Worm (Caenorhabditis elegans): ENCODE measurements around the gene dod-3.

Gene dod-3

ce11 chrV:2740228-2740627 lies 9.3 kb upstream of the dod-3 start, which contains the start of gene srg-61:
TSS of gene srg-61 (minus strand) at chrV:2740328.
- TF ChIP-seq fkh-10 (GFP tag; optimal IDR thresholded peaks at IDR 0.05) (no peak), tbx-2 (tag; optimal IDR thresholded peaks at IDR 0.05) (no peak), ceh-9 (tag; optimal IDR thresholded peaks at IDR 0.05) (no peak), egl-5 (tag; optimal IDR thresholded peaks at IDR 0.05) (no peak), aly-2 (tag; optimal IDR thresholded peaks at IDR 0.05) (no peak), nfya-1 (tag; optimal IDR thresholded peaks at IDR 0.05; ENCODE audit: insufficient read depth) (no peak), nhr-237 (tag; optimal IDR thresholded peaks at IDR 0.05) (no peak), nhr-76 (tag; optimal IDR thresholded peaks at IDR 0.05) (no peak), nhr-43 (tag; optimal IDR thresholded peaks at IDR 0.05; ENCODE audit: poor library complexity, severe bottlenecking) (no peak), nhr-77 (tag; optimal IDR thresholded peaks at IDR 0.05) (no peak), elt-3 (tag; optimal IDR thresholded peaks at IDR 0.05) (no peak), elt-1 (tag; optimal IDR thresholded peaks at IDR 0.05) (no peak), R02D3.7 (tag; optimal IDR thresholded peaks at IDR 0.05) (no peak), skn-1 (tag; optimal IDR thresholded peaks at IDR 0.05) (no peak), pha-4 (tag; optimal IDR thresholded peaks at IDR 0.05) (no peak), mdl-1 (tag; optimal IDR thresholded peaks at IDR 0.05) (no peak), ztf-11 (tag; optimal IDR thresholded peaks at IDR 0.05) (no peak), pqm-1 (tag; optimal IDR thresholded peaks at IDR 0.05) (no peak)

ce11 chrV:2739607-2740006 lies 8.7 kb upstream of the dod-3 start:
- TF ChIP-seq fkh-2 (tag; optimal IDR thresholded peaks at IDR 0.05) = no peak
- TF ChIP-seq pqm-1 (tag; optimal IDR thresholded peaks at IDR 0.05) = no peak
- TF ChIP-seq ceh-16 (tag; optimal IDR thresholded peaks at IDR 0.05) = no peak
- no peak for TF ChIP-seq lin-39 (tag; optimal IDR thresholded peaks at IDR 0.05)
- no peak for TF ChIP-seq elt-1 (tag; optimal IDR thresholded peaks at IDR 0.05)
- TF ChIP-seq fos-1 (tag; optimal IDR thresholded peaks at IDR 0.05) = no peak
- no peak for TF ChIP-seq ama-1 (optimal IDR thresholded peaks at IDR 0.05)
- no peak for TF ChIP-seq egl-5 (tag; optimal IDR thresholded peaks at IDR 0.05)
- no peak for TF ChIP-seq elt-2 (tag; optimal IDR thresholded peaks at IDR 0.05)
- no peak for TF ChIP-seq daf-12 (tag; optimal IDR thresholded peaks at IDR 0.05)
- no peak for TF ChIP-seq fkh-10 (GFP tag; optimal IDR thresholded peaks at IDR 0.05)
- no peak for TF ChIP-seq snpc-4 (tag; optimal IDR thresholded peaks at IDR 0.05)

ce11 chrV:2738174-2738573 lies 7.3 kb upstream of the dod-3 start, which contains the start of gene srg-56:
TSS of gene srg-56 (minus strand) at chrV:2738274.
- TF ChIP-seq nhr-43 (tag; optimal IDR thresholded peaks at IDR 0.05; ENCODE audit: poor library complexity, severe bottlenecking) (no peak), sea-2 (GFP tag; optimal IDR thresholded peaks at IDR 0.05) (no peak), ZK546.5 (tag; optimal IDR thresholded peaks at IDR 0.05) (no peak), ztf-11 (tag; optimal IDR thresholded peaks at IDR 0.05) (no peak), ceh-16 (tag; optimal IDR thresholded peaks at IDR 0.05) (no peak), unc-62 (GFP tag; optimal IDR thresholded peaks at IDR 0.05) (no peak), lin-39 (tag; optimal IDR thresholded peaks at IDR 0.05) (no peak), ztf-4 (tag; optimal IDR thresholded peaks at IDR 0.05) (no peak), ceh-28 (tag; optimal IDR thresholded peaks at IDR 0.05) (no peak), mdl-1 (tag; optimal IDR thresholded peaks at IDR 0.05) (no peak), skn-1 (tag; optimal IDR thresholded peaks at IDR 0.05) (no peak), elt-2 (tag; optimal IDR thresholded peaks at IDR 0.05) (no peak), egl-27 (tag; optimal IDR thresholded peaks at IDR 0.05) (no peak), fkh-2 (tag; optimal IDR thresholded peaks at IDR 0.05) (no peak), snpc-4 (tag; optimal IDR thresholded peaks at IDR 0.05) (no peak), fos-1 (tag; optimal IDR thresholded peaks at IDR 0.05) (no peak)

ce11 chrV:2734360-2734759 lies 3.5 kb upstream of the dod-3 start, which contains the start of gene srg-57:
TSS of gene srg-57 (minus strand) at chrV:2734460.
- TF ChIP-seq pqm-1 (tag; optimal IDR thresholded peaks at IDR 0.05) (no peak), nhr-77 (tag; optimal IDR thresholded peaks at IDR 0.05) (no peak), nhr-12 (tag; optimal IDR thresholded peaks at IDR 0.05) (no peak), unc-62 (GFP tag; optimal IDR thresholded peaks at IDR 0.05) (no peak), nhr-237 (tag; optimal IDR thresholded peaks at IDR 0.05) (no peak), nhr-28 (tag; optimal IDR thresholded peaks at IDR 0.05) (no peak), ZK546.5 (tag; optimal IDR thresholded peaks at IDR 0.05) (no peak), jun-1 (tag; optimal IDR thresholded peaks at IDR 0.05) (no peak), lin-39 (tag; optimal IDR thresholded peaks at IDR 0.05) (no peak), ceh-82 (tag; optimal IDR thresholded peaks at IDR 0.05) (no peak)
